Worm (Caenorhabditis elegans): ENCODE data around the gene F34D10.4.

ce11 chrIII:3745138-3745537 lies 8.7 kb downstream of the F34D10.4 start, which contains the start of gene lin-48:
- TF ChIP-seq jun-1 (tag; optimal IDR thresholded peaks at IDR 0.05) (no peak), nhr-76 (tag; optimal IDR thresholded peaks at IDR 0.05) (no peak), zag-1 (tag; optimal IDR thresholded peaks at IDR 0.05) (no peak), ama-1 (optimal IDR thresholded peaks at IDR 0.05) (no peak), R02D3.7 (tag; optimal IDR thresholded peaks at IDR 0.05) (no peak), mdl-1 (tag; optimal IDR thresholded peaks at IDR 0.05) (no peak), lin-15B (tag; optimal IDR thresholded peaks at IDR 0.05) (no peak), unc-39 (tag; optimal IDR thresholded peaks at IDR 0.05) (no peak), pha-4 (tag; optimal IDR thresholded peaks at IDR 0.05) (no peak), ztf-11 (tag; optimal IDR thresholded peaks at IDR 0.05) (no peak), nhr-67 (tag; optimal IDR thresholded peaks at IDR 0.05) (no peak), nhr-12 (tag; optimal IDR thresholded peaks at IDR 0.05) (no peak)

Measured in whole organism, L3 larva.